Worm (Caenorhabditis elegans): ENCODE results near the gene ets-5.

DNA sequence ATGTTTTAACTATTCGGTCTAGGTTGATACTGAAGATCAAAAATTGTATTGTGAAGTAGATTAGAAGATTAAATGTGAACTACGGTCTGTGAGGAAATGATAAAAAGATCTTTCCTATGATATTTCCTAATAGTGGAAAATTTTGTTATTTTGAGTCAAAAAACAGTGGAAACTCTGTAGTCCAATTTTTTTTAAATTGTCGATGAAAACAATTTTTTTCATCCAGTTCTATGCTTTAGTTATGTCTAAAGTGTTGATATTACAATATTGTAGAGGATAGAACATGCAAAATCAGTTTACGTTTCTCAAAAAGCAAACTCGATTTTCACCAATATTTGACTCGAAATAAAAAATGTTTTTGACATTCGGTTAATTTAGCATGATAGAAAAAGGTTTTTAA, 35.4 kb upstream of the ets-5 start:
- TF ChIP-seq flt-1 (GFP tag; IDR thresholded peaks at IDR 0.05) (no peak), ztf-23 (GFP tag; IDR thresholded peaks at IDR 0.05) (no peak), cog-1 (tag; optimal IDR thresholded peaks at IDR 0.05) (no peak), T22C8.4 (GFP tag; IDR thresholded peaks at IDR 0.05) (no peak), tab-1 (GFP tag; IDR thresholded peaks at IDR 0.05) (no peak), med-1 (GFP tag; optimal IDR thresholded peaks at IDR 0.05; ENCODE audit: insufficient read depth) (no peak), ztf-29 (GFP tag; IDR thresholded peaks at IDR 0.05) (no peak), klf-2 (GFP tag; conservative IDR thresholded peaks at IDR 0.05) (no peak), ref-1 (GFP tag; conservative IDR thresholded peaks at IDR 0.05) (no peak)

All from whole organism, midembryonic.